Fruit fly (Drosophila melanogaster) whole organism, embryonic: Measurements from ENCODE around the gene ND-B18.

Source experiments
- Bteb2 ChIP-seq: fragments of 200-800 bp; sonication (Bioruptor generic); optimal IDR thresholded peaks from 2 replicates; lab custom pipeline; 2016; ENCODE audit warnings: missing biosample characterization, missing genetic modification characterization
- CG10274 ChIP-seq: fragments of 200-800 bp; sonication (Bioruptor generic); optimal IDR thresholded peaks from 3 replicates; lab custom pipeline; 2017; ENCODE audit warnings: missing biosample characterization, mild to moderate bottlenecking, missing genetic modification characterization
- CG10321 ChIP-seq: fragments of 200-800 bp; sonication (Bioruptor generic); IDR thresholded peaks from 2 replicates; pipeline ENCODE4 v1.3.6; 2022; ENCODE audit warnings: missing biosample characterization, missing genetic modification characterization
- CG10654 ChIP-seq: fragments of 200-800 bp; sonication (Bioruptor generic); optimal IDR thresholded peaks from 2 replicates; lab custom pipeline; 2016; ENCODE audit warnings: missing biosample characterization, missing genetic modification characterization
- CG11085 ChIP-seq: fragments of 200-800 bp; sonication (Bioruptor generic); IDR thresholded peaks from 2 replicates; pipeline ENCODE4 v1.3.6; 2022; ENCODE audit warnings: missing biosample characterization, missing genetic modification characterization
- CG12219 ChIP-seq: fragments of 200-800 bp; sonication (Bioruptor generic); optimal IDR thresholded peaks from 3 replicates; lab custom pipeline; 2018; ENCODE audit warnings: missing biosample characterization, mild to moderate bottlenecking, missing genetic modification characterization
- CG12391 ChIP-seq: fragments of 200-800 bp; sonication (Bioruptor generic); optimal IDR thresholded peaks from 3 replicates; lab custom pipeline; 2018; ENCODE audit warnings: missing biosample characterization, mild to moderate bottlenecking, missing genetic modification characterization, moderate library complexity
- CG13775 ChIP-seq: fragments of 200-800 bp; sonication (Bioruptor generic); optimal IDR thresholded peaks from 3 replicates; lab custom pipeline; 2017; ENCODE audit warnings: missing biosample characterization, mild to moderate bottlenecking, missing genetic modification characterization
- CG15011 ChIP-seq: fragments of 200-800 bp; sonication (Bioruptor generic); optimal IDR thresholded peaks from 3 replicates; lab custom pipeline; 2018; ENCODE audit warnings: missing biosample characterization, mild to moderate bottlenecking, missing genetic modification characterization
- CG16863 ChIP-seq: fragments of 200-800 bp; sonication (Bioruptor generic); optimal IDR thresholded peaks from 3 replicates; lab custom pipeline; 2016; ENCODE audit warnings: missing biosample characterization, missing genetic modification characterization
- CG17361 ChIP-seq: fragments of 200-800 bp; sonication (Bioruptor generic); IDR thresholded peaks from 3 replicates; pipeline ENCODE4 v1.3.6; 2022; ENCODE audit warnings: missing biosample characterization, missing genetic modification characterization
- CG17385 ChIP-seq: fragments of 200-800 bp; sonication (Bioruptor generic); optimal IDR thresholded peaks from 3 replicates; lab custom pipeline; 2018; ENCODE audit warnings: missing biosample characterization, mild to moderate bottlenecking, missing genetic modification characterization
- CG18599 ChIP-seq: fragments of 200-800 bp; sonication (Bioruptor generic); optimal IDR thresholded peaks from 3 replicates; lab custom pipeline; 2017; ENCODE audit warnings: missing biosample characterization, missing genetic modification characterization, mild to moderate bottlenecking, moderate library complexity, missing genetic modification reagents
- CG31224 ChIP-seq: fragments of 200-800 bp; sonication (Bioruptor generic); IDR thresholded peaks from 2 replicates; pipeline ENCODE4 v1.3.6; 2022; ENCODE audit warnings: missing biosample characterization, missing genetic modification characterization
- CG31365 ChIP-seq: fragments of 200-800 bp; sonication (Bioruptor generic); optimal IDR thresholded peaks from 2 replicates; lab custom pipeline; 2018; ENCODE audit warnings: missing biosample characterization, mild to moderate bottlenecking, missing genetic modification characterization
- CG3163 ChIP-seq: fragments of 200-800 bp; sonication (Bioruptor generic); optimal IDR thresholded peaks from 3 replicates; lab custom pipeline; 2016; ENCODE audit warnings: missing biosample characterization, missing genetic modification characterization
- CG32532 ChIP-seq: fragments of 200-800 bp; sonication (Bioruptor generic); IDR thresholded peaks from 2 replicates; pipeline ENCODE4 v1.3.6; 2022; ENCODE audit warnings: missing biosample characterization, missing genetic modification characterization
- CG33213 ChIP-seq: fragments of 200-800 bp; sonication (Bioruptor generic); optimal IDR thresholded peaks from 3 replicates; lab custom pipeline; 2016; ENCODE audit warnings: missing biosample characterization, missing genetic modification characterization
- CG6765 ChIP-seq: fragments of 200-800 bp; sonication (Bioruptor generic); optimal IDR thresholded peaks from 3 replicates; lab custom pipeline; 2017; ENCODE audit warnings: missing biosample characterization, mild to moderate bottlenecking, missing genetic modification characterization
- CG7839 ChIP-seq: fragments of 200-800 bp; sonication (Bioruptor generic); optimal IDR thresholded peaks from 3 replicates; lab custom pipeline; 2018; ENCODE audit warnings: missing biosample characterization, mild to moderate bottlenecking, missing genetic modification characterization, moderate library complexity
- CG8924 ChIP-seq: fragments of 200-800 bp; optimal IDR thresholded peaks from 3 replicates; lab custom pipeline; 2019; ENCODE audit warnings: missing biosample characterization, mild to moderate bottlenecking, missing genetic modification characterization, moderate library complexity
- CG9609 ChIP-seq: fragments of 200-800 bp; sonication (Bioruptor generic); optimal IDR thresholded peaks from 3 replicates; lab custom pipeline; 2016; ENCODE audit warnings: missing biosample characterization, missing genetic modification characterization
- CG9727 ChIP-seq: fragments of 200-800 bp; sonication (Bioruptor generic); optimal IDR thresholded peaks from 3 replicates; lab custom pipeline; 2017; ENCODE audit warnings: missing biosample characterization, mild to moderate bottlenecking, missing genetic modification characterization
- D19B ChIP-seq: fragments of 200-800 bp; sonication (Bioruptor generic); optimal IDR thresholded peaks from 2 replicates; lab custom pipeline; 2017; ENCODE audit warnings: missing biosample characterization, mild to moderate bottlenecking, missing genetic modification characterization
- Dek ChIP-seq: fragments of 200-800 bp; sonication (Bioruptor generic); optimal IDR thresholded peaks from 3 replicates; lab custom pipeline; 2019; ENCODE audit warnings: missing biosample characterization, mild to moderate bottlenecking, missing genetic modification characterization, moderate library complexity
- E2f1 ChIP-seq: fragments of 200-800 bp; sonication (Bioruptor generic); IDR thresholded peaks from 2 replicates; pipeline ENCODE4 v1.3.6; 2022; ENCODE audit warnings: missing biosample characterization, missing genetic modification characterization
- Fer2 ChIP-seq: fragments of 200-800 bp; sonication (Bioruptor generic); optimal IDR thresholded peaks from 2 replicates; lab custom pipeline; 2018; ENCODE audit warnings: missing biosample characterization, mild to moderate bottlenecking, missing genetic modification characterization, moderate library complexity
- GATAe ChIP-seq: fragments of 200-800 bp; sonication (Bioruptor generic); conservative IDR thresholded peaks from 2 replicates; pipeline ENCODE4 v1.3.6; 2022; ENCODE audit warnings: missing biosample characterization, missing genetic modification characterization
- Hr51 ChIP-seq, 2 experiments: fragments of 200-800 bp; sonication (Bioruptor generic); optimal IDR thresholded peaks; 2 replicates in 1 of 2; 3 replicates in 1 of 2; lab custom pipeline; 2016 to 2018; ENCODE audit warnings: missing biosample characterization in 2 of 2, missing genetic modification characterization in 2 of 2, mild to moderate bottlenecking in 1 of 2, moderate library complexity in 1 of 2
- Lim3 ChIP-seq: fragments of 200-800 bp; sonication (Bioruptor generic); IDR thresholded peaks from 2 replicates; pipeline ENCODE4 v1.3.6; 2022; ENCODE audit warnings: missing biosample characterization, missing genetic modification characterization
- Med ChIP-seq: fragments of 200-800 bp; sonication (Bioruptor generic); peaks from one replicate; lab custom pipeline; 2016; ENCODE audit warnings: missing biosample characterization, missing genetic modification characterization, mild to moderate bottlenecking, inconsistent platforms, moderate library complexity
- Poxn ChIP-seq: fragments of 200-800 bp; sonication (Bioruptor generic); IDR thresholded peaks from 2 replicates; pipeline ENCODE4 v1.3.6; 2022; ENCODE audit warnings: missing biosample characterization, missing genetic modification characterization
- Rfx ChIP-seq: fragments of 200-800 bp; sonication (Bioruptor generic); IDR thresholded peaks from 2 replicates; pipeline ENCODE4 v1.3.6; 2022; ENCODE audit warnings: missing biosample characterization, missing genetic modification characterization
- Spps ChIP-seq: fragments of 200-800 bp; sonication (Bioruptor generic); optimal IDR thresholded peaks from 2 replicates; lab custom pipeline; 2018; ENCODE audit warnings: missing biosample characterization, mild to moderate bottlenecking, missing genetic modification characterization
- abd-A ChIP-seq: fragments of 200-800 bp; sonication (Bioruptor generic); optimal IDR thresholded peaks from 3 replicates; lab custom pipeline; 2019; ENCODE audit warnings: missing biosample characterization, mild to moderate bottlenecking, missing genetic modification characterization, moderate library complexity
- ase ChIP-seq: fragments of 200-800 bp; sonication (Bioruptor generic); IDR thresholded peaks from 3 replicates; pipeline ENCODE4 v1.3.6; 2022; ENCODE audit warnings: missing biosample characterization, missing genetic modification characterization
- bbx ChIP-seq: fragments of 200-800 bp; sonication (Bioruptor generic); IDR thresholded peaks from 2 replicates; pipeline ENCODE4 v1.3.6; 2022; ENCODE audit warnings: missing biosample characterization, missing genetic modification characterization; ENCODE audit not compliant: partially characterized antibody
- corto ChIP-seq: fragments of 200-800 bp; sonication (Bioruptor generic); optimal IDR thresholded peaks from 2 replicates; lab custom pipeline; 2016; ENCODE audit warnings: missing biosample characterization, mild to moderate bottlenecking, missing genetic modification characterization, moderate library complexity
- croc ChIP-seq: fragments of 200-800 bp; sonication (Bioruptor generic); conservative IDR thresholded peaks from 3 replicates; pipeline ENCODE4 v1.3.6; 2022; ENCODE audit warnings: missing biosample characterization, missing genetic modification characterization
- dmrt11E ChIP-seq: fragments of 200-800 bp; sonication (Bioruptor generic); optimal IDR thresholded peaks from 3 replicates; lab custom pipeline; 2018; ENCODE audit warnings: missing biosample characterization, mild to moderate bottlenecking, missing genetic modification characterization, moderate library complexity
- ewg ChIP-seq: fragments of 200-800 bp; sonication (Bioruptor generic); optimal IDR thresholded peaks from 3 replicates; lab custom pipeline; 2017; ENCODE audit warnings: mild to moderate bottlenecking, missing biosample characterization, missing genetic modification reagents, missing genetic modification characterization
- eyg ChIP-seq: fragments of 200-800 bp; sonication (Bioruptor generic); optimal IDR thresholded peaks from 3 replicates; lab custom pipeline; 2016; ENCODE audit warnings: missing biosample characterization, missing genetic modification characterization
- fd64A ChIP-seq: fragments of 200-800 bp; sonication (Bioruptor generic); optimal IDR thresholded peaks from 3 replicates; lab custom pipeline; 2018; ENCODE audit warnings: missing biosample characterization, mild to moderate bottlenecking, missing genetic modification characterization
- gt ChIP-seq: fragments of 200-800 bp; sonication (Bioruptor generic); IDR thresholded peaks from 2 replicates; pipeline ENCODE4 v1.3.6; 2022; ENCODE audit warnings: missing biosample characterization, missing genetic modification characterization
- h ChIP-seq: fragments of >200 bp; optimal IDR thresholded peaks from 2 replicates; lab custom pipeline; 2017
- hbn ChIP-seq: fragments of 200-800 bp; sonication (Bioruptor generic); IDR thresholded peaks from 2 replicates; pipeline ENCODE4 v1.3.6; 2022; ENCODE audit warnings: missing biosample characterization, missing genetic modification characterization; ENCODE audit not compliant: partially characterized antibody
- inv ChIP-seq: fragments of 200-800 bp; sonication (Bioruptor generic); IDR thresholded peaks from 2 replicates; pipeline ENCODE4 v1.3.6; 2022; ENCODE audit warnings: missing biosample characterization, missing genetic modification characterization; ENCODE audit not compliant: partially characterized antibody
- jing ChIP-seq: fragments of 200-800 bp; sonication (Bioruptor generic); optimal IDR thresholded peaks from 2 replicates; lab custom pipeline; 2018; ENCODE audit warnings: missing biosample characterization, mild to moderate bottlenecking, missing genetic modification characterization
- nerfin-2 ChIP-seq: fragments of 200-800 bp; sonication (Bioruptor generic); IDR thresholded peaks from 2 replicates; pipeline ENCODE4 v1.3.6; 2022; ENCODE audit warnings: missing biosample characterization, missing genetic modification characterization; ENCODE audit not compliant: partially characterized antibody
- odd ChIP-seq: fragments of 200-800 bp; sonication (Bioruptor generic); optimal IDR thresholded peaks from 2 replicates; lab custom pipeline; 2017; ENCODE audit warnings: missing biosample characterization, mild to moderate bottlenecking, missing genetic modification characterization
- sisA ChIP-seq: fragments of 200-800 bp; sonication (Bioruptor generic); IDR thresholded peaks from 2 replicates; pipeline ENCODE4 v1.3.6; 2022; ENCODE audit warnings: missing biosample characterization, missing genetic modification characterization

The ND-B18 gene

dm6 chrX:15026897-15027296, 36.6 kb upstream of the ND-B18 start (continued):
- TF ChIP-seq CG18599 (GFP tag; lab: Kevin White, UChicago) (no peak), hbn (GFP tag; lab: Robert Waterston, UW) (no peak), CG11085 (no peak), Hr51 (GFP tag; optimal IDR thresholded peaks at IDR 0.05; lab: Kevin White, UChicago) (peak in 1 of 2 experiments; percentile 32), CG3163 (no peak), Bteb2 (no peak), dmrt11E (peak; percentile 19), CG12391 (tag; lab: Kevin White, UChicago) (peak; percentile 3), nerfin-2 (GFP tag; lab: Robert Waterston, UW) (no peak), CG32532 (no peak), CG13775 (GFP tag; lab: Kevin White, UChicago) (no peak), abd-A (tag; lab: Kevin White, UChicago) (no peak), CG12219 (no peak), h (no peak), CG9727 (GFP tag; lab: Kevin White, UChicago) (peak; percentile 1), GATAe (no peak), eyg (GFP tag; lab: Kevin White, UChicago) (no peak), CG9609 (GFP tag; lab: Kevin White, UChicago) (no peak), CG15011 (no peak), CG31365 (tag; lab: Kevin White, UChicago) (no peak), CG33213 (GFP tag; lab: Kevin White, UChicago) (no peak), CG16863 (GFP tag; lab: Kevin White, UChicago) (no peak), CG10654 (GFP tag; lab: Kevin White, UChicago) (no peak), Poxn (no peak), bbx (no peak), fd64A (GFP tag; lab: Kevin White, UChicago) (no peak), Lim3 (no peak), ase (GFP tag; lab: Robert Waterston, UW) (peak; percentile 28; the same call in 1 of the 3 replicates), CG7839 (tag; lab: Kevin White, UChicago) (peak; percentile 22), CG31224 (no peak), CG6765 (GFP tag; lab: Kevin White, UChicago) (no peak), Fer2 (tag; lab: Kevin White, UChicago) (no peak), CG8924 (tag; lab: Kevin White, UChicago) (no peak), D19B (GFP tag; lab: Kevin White, UChicago) (no peak), CG17361 (GFP tag; lab: Robert Waterston, UW) (0 out of 3 replicates have a peak, but pooled peaks have one; percentile 13), croc (GFP tag; lab: Robert Waterston, UW) (no peak), inv (no peak), CG10321 (GFP tag; lab: Robert Waterston, UW) (no peak), ewg (GFP tag; lab: Kevin White, UChicago) (no peak), odd (GFP tag; lab: Kevin White, UChicago) (no peak), sisA (0 out of 2 replicates have a peak, but pooled peaks have one; percentile 27), Med (no peak), Rfx (GFP tag; lab: Robert Waterston, UW) (peak; percentile 27; the same call in 1 of the 2 replicates), corto (GFP tag; lab: Kevin White, UChicago) (no peak), Dek (tag; lab: Kevin White, UChicago) (no peak), CG10274 (GFP tag; lab: Kevin White, UChicago) (no peak), CG17385 (GFP tag; lab: Kevin White, UChicago) (no peak), E2f1 (GFP tag; lab: Robert Waterston, UW) (no peak), Spps (tag; lab: Kevin White, UChicago) (no peak), gt (GFP tag; lab: Robert Waterston, UW) (no peak), jing (GFP tag; lab: Kevin White, UChicago) (no peak)
